Worm (Caenorhabditis elegans): ENCODE results near the gene ncx-9.

DNA sequence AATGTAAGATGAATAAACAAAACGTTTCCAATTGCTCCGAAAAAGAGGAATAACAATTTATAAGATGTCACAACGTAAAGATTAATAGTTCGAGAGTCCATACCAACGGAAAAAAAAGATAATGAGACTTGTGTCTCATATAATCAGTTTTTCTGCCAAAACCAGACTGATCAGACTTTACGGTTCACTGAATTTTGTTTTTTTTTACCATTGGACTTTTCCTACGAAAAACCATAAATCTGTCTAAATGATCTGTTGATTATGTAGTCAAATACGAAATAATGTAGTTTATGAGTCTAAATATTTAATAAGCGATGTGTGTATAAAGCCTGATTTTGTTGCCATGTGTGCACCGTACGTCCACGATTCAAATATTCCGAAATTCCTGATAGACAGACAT, 16.0 kb downstream of the ncx-9 start, which contains the start of gene srsx-11:
- TF ChIP-seq lsy-2 (tag; optimal IDR thresholded peaks at IDR 0.05) = no peak
- no peak for TF ChIP-seq F16B12.6 (tag; optimal IDR thresholded peaks at IDR 0.05)
- no peak for TF ChIP-seq ztf-4 (tag; optimal IDR thresholded peaks at IDR 0.05)
- no peak for TF ChIP-seq jun-1 (tag; optimal IDR thresholded peaks at IDR 0.05)
- TF ChIP-seq nhr-28 (tag; optimal IDR thresholded peaks at IDR 0.05) = no peak
- no peak for TF ChIP-seq ceh-88 (GFP tag; IDR thresholded peaks at IDR 0.05)
- no peak for TF ChIP-seq dpl-1 (GFP tag; optimal IDR thresholded peaks at IDR 0.05)
- no peak for TF ChIP-seq unc-130 (tag; optimal IDR thresholded peaks at IDR 0.05)
- TF ChIP-seq egl-27 (tag; optimal IDR thresholded peaks at IDR 0.05) = no peak
- TF ChIP-seq unc-62 (GFP tag; optimal IDR thresholded peaks at IDR 0.05) = no peak
- no peak for TF ChIP-seq nhr-237 (tag; optimal IDR thresholded peaks at IDR 0.05)

All from whole organism, L1 larva.